Worm (Caenorhabditis elegans) whole organism, early embryonic: ENCODE data around the gene srw-123.

Experiments
- B0310.2 ChIP-seq: sonication (generic microtip); optimal IDR thresholded peaks from 2 replicates; lab custom pipeline; 2016; ENCODE audit warnings: mild to moderate bottlenecking, missing genetic modification characterization, missing compliant biosample characterization
- F13C5.2 ChIP-seq: sonication (generic microtip); optimal IDR thresholded peaks from 2 replicates; lab custom pipeline; 2017; ENCODE audit warnings: mild to moderate bottlenecking, missing genetic modification characterization, inconsistent platforms, missing compliant biosample characterization
- aly-1 ChIP-seq: sonication (generic microtip); optimal IDR thresholded peaks from 2 replicates; lab custom pipeline; 2016; ENCODE audit warnings: missing genetic modification characterization, missing compliant biosample characterization
- ama-1 ChIP-seq: fragments of 150-350 bp; optimal IDR thresholded peaks from 2 replicates; lab custom pipeline; 2014
- ceh-13 ChIP-seq: fragments of 200-800 bp; sonication (Bioruptor generic); optimal IDR thresholded peaks from 2 replicates; lab custom pipeline; 2018; ENCODE audit warnings: mild to moderate bottlenecking, missing genetic modification characterization, missing compliant biosample characterization
- ceh-36 ChIP-seq: sonication (generic microtip); optimal IDR thresholded peaks from 2 replicates; lab custom pipeline; 2016; ENCODE audit warnings: missing genetic modification characterization, inconsistent platforms, missing compliant biosample characterization
- ets-7 ChIP-seq: sonication (generic microtip); optimal IDR thresholded peaks from 2 replicates; lab custom pipeline; 2016; ENCODE audit warnings: missing genotype, missing genetic modification characterization, missing compliant biosample characterization
- flt-1 ChIP-seq: fragments of 200-800 bp; sonication (Bioruptor generic); IDR thresholded peaks from 2 replicates; pipeline ENCODE4 v1.3.6; 2022; ENCODE audit warnings: missing genetic modification characterization, missing compliant biosample characterization
- hmbx-1 ChIP-seq: sonication (generic microtip); optimal IDR thresholded peaks from 2 replicates; lab custom pipeline; 2016; ENCODE audit warnings: mild to moderate bottlenecking, missing genetic modification characterization, missing compliant biosample characterization
- hmg-4 ChIP-seq: fragments of 200-800 bp; sonication (Bioruptor generic); optimal IDR thresholded peaks from 2 replicates; lab custom pipeline; 2018; ENCODE audit warnings: mild to moderate bottlenecking, missing genetic modification characterization, missing compliant biosample characterization
- hnd-1 ChIP-seq: sonication (generic microtip); optimal IDR thresholded peaks from 2 replicates; lab custom pipeline; 2016; ENCODE audit warnings: missing genetic modification characterization, missing compliant biosample characterization
- pes-1 ChIP-seq: fragments of 200-800 bp; sonication (Bioruptor generic); IDR thresholded peaks from 2 replicates; pipeline ENCODE4 v1.3.6; 2022; ENCODE audit warnings: missing genetic modification reagents, missing genetic modification characterization, missing compliant biosample characterization
- scrt-1 ChIP-seq: fragments of 200-800 bp; sonication (Bioruptor generic); IDR thresholded peaks from 2 replicates; pipeline ENCODE4 v1.3.6; 2022; ENCODE audit warnings: missing genetic modification characterization, missing compliant biosample characterization
- sea-1 ChIP-seq: fragments of 200-800 bp; sonication (Bioruptor generic); conservative IDR thresholded peaks from 2 replicates; pipeline ENCODE4 v1.3.6; 2022; ENCODE audit warnings: missing genetic modification characterization, missing compliant biosample characterization
- tbx-11 ChIP-seq: fragments of 200-800 bp; sonication (Bioruptor generic); IDR thresholded peaks from 2 replicates; pipeline ENCODE4 v1.3.6; 2022; ENCODE audit warnings: missing genetic modification characterization, missing compliant biosample characterization
- tbx-37 ChIP-seq: fragments of 200-800 bp; sonication (Bioruptor generic); conservative IDR thresholded peaks from 2 replicates; pipeline ENCODE4 v1.3.6; 2022; ENCODE audit warnings: missing genetic modification reagents, missing genetic modification characterization, missing compliant biosample characterization
- tra-4 ChIP-seq: sonication (generic microtip); optimal IDR thresholded peaks from 2 replicates; lab custom pipeline; 2017; ENCODE audit warnings: missing genetic modification characterization, missing compliant biosample characterization

Gene srw-123

DNA sequence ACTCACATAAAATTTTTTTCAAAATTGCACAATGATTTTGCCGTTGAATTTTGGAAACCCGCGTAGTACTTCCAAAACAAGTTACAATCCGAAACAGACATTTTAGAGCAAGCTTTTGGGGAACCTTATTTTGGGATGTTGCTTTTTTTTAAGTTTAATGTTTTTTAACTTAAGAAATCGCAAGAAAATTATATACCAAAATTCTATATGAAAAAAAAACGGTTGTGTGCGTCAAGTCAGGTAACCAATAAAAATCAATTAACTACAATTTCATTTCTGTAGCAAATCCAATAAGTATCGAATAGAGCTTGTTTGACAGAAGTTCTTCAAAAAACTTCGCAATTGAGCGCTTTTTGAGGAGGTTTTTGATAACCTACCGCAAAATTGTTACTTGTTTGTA lies 8.2 kb upstream of the srw-123 start, which contains the start of gene srw-117:
Gene srw-117, minus strand, starts transcription at position 101 of the 400 bp plus-strand sequence.
- TF ChIP-seq scrt-1 (GFP tag; lab: Robert Waterston, UW) (no peak), ama-1 (lab: Kevin White, UChicago) (no peak), B0310.2 (tag; lab: Kevin White, UChicago) (no peak), ets-7 (tag; lab: Kevin White, UChicago) (no peak), tra-4 (no peak), hmg-4 (GFP tag; lab: Kevin White, UChicago) (no peak), ceh-13 (GFP tag; lab: Kevin White, UChicago) (no peak), sea-1 (GFP tag; lab: Robert Waterston, UW) (no peak), flt-1 (GFP tag; lab: Robert Waterston, UW) (no peak), aly-1 (tag; lab: Kevin White, UChicago) (no peak)

- TF ChIP-seq B0310.2 (tag; lab: Kevin White, UChicago) (no peak), ets-7 (tag; lab: Kevin White, UChicago) (no peak), scrt-1 (GFP tag; lab: Robert Waterston, UW) (no peak), hmg-4 (GFP tag; lab: Kevin White, UChicago) (no peak), flt-1 (GFP tag; lab: Robert Waterston, UW) (no peak), tra-4 (no peak), sea-1 (GFP tag; lab: Robert Waterston, UW) (no peak), ceh-13 (GFP tag; lab: Kevin White, UChicago) (no peak), tbx-37 (GFP tag; lab: Robert Waterston, UW) (no peak), tbx-11 (GFP tag; lab: Robert Waterston, UW) (no peak), hmbx-1 (tag; lab: Kevin White, UChicago) (no peak), aly-1 (tag; lab: Kevin White, UChicago) (no peak), F13C5.2 (tag; lab: Kevin White, UChicago) (no peak), ceh-36 (tag; lab: Kevin White, UChicago) (no peak), pes-1 (no peak), ama-1 (lab: Kevin White, UChicago) (no peak), hnd-1 (no peak)
Observed at ce11 chrV:2979978-2980377, 4.8 kb upstream of the srw-123 start, which contains the start of gene srw-118. TSS of gene srw-118 (minus strand) at chrV:2980078.

ce11 chrV:2976287-2976686 lies 1.1 kb upstream of the srw-123 start, which contains the start of gene srw-124:
TSS of gene srw-124 (plus strand) at chrV:2976587.
- TF ChIP-seq hmg-4 (GFP tag; lab: Kevin White, UChicago) (no peak), B0310.2 (tag; lab: Kevin White, UChicago) (no peak), tbx-37 (GFP tag; lab: Robert Waterston, UW) (no peak), ceh-13 (GFP tag; lab: Kevin White, UChicago) (no peak), scrt-1 (GFP tag; lab: Robert Waterston, UW) (no peak), tra-4 (no peak)

DNA sequence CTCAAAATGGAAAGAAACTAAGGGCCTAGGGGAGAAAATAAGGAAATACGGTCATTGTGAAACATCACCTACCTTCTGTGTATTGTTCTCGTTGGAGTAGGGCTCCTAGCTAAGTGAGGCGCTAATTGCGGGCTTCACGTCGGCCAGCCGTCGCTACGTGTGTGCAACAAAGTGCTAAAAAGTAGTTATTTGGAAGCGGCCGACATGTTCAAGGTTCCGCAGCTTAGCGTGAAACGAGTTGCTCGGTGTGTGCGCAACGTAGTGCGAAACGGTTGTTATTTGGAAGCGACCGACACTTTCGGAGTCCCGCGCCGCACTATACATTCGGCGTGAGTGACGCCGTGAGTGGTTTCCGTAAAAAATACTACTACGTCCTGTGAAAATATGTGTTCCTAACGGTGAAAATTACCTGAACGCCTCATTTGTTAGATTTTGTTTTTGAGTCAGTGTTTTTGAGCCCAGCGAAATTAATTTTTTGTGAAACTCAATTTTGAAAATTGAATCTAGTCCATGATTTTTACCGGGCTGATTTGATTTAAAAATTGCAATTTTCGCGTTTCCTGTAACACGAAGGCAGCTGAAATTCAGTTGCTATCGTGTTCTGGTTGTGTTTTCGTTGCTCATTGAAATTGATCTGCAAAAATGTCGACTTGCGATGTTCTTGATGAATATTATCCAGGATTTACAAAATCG lies 3.7 kb downstream of the srw-123 start, which contains the start of gene srw-129:
Gene srw-129, plus strand, starts transcription at position 643 of the 693 bp plus-strand sequence.
- TF ChIP-seq sea-1 (GFP tag; lab: Robert Waterston, UW) (no peak), tbx-37 (GFP tag; lab: Robert Waterston, UW) (no peak), flt-1 (GFP tag; lab: Robert Waterston, UW) (no peak), hmg-4 (GFP tag; lab: Kevin White, UChicago) (no peak), scrt-1 (GFP tag; lab: Robert Waterston, UW) (no peak)

DNA sequence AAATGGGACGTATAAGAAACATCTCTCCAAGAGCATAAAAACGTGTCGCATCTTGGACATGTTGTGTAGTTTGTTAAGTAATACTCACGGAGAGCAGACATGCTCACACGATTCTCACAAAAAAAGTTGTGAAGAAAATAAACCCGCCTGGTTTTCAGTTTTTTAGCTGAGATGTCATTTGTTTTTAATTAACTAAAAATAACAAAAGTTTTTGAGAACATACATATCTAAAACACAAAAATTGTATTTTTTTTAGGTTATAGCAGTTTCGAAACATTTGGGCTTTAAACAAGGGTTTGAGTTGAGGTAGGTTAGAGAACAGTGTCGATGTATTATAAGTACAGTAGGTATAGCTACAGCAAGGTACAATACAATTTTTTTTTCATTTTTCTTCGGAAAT lies 10.4 kb downstream of the srw-123 start, which contains the start of gene srh-88:
Gene srh-88, minus strand, starts transcription at position 101 of the 400 bp plus-strand sequence.
- TF ChIP-seq aly-1 (tag; lab: Kevin White, UChicago) (no peak), hmg-4 (GFP tag; lab: Kevin White, UChicago) (no peak), ama-1 (lab: Kevin White, UChicago) (no peak), tra-4 (no peak), scrt-1 (GFP tag; lab: Robert Waterston, UW) (no peak), hnd-1 (no peak)

DNA sequence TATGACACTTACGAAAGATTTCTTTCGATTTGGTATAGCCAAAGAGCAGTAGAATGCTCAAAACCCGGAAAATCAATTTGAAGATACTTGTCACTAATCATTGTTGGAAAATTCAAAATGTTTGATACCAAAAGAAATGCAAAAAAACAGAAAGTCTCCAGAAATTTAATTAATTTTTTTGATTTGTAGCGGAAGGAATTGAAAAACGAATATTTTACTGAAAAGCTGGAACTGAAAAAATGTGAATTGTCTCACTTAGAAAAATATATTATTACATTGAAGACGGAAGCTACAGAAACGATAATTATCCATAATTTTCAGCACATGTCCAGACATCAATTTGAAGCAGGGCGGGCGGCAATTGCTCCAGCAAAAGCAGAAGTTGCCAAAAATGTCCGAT lies 12.2 kb downstream of the srw-123 start, which contains the start of gene srw-138:
Gene srw-138, minus strand, starts transcription at position 101 of the 400 bp plus-strand sequence.
- TF ChIP-seq ceh-13 (GFP tag; lab: Kevin White, UChicago), result no peak
- TF ChIP-seq pes-1, result no peak
- TF ChIP-seq hmbx-1 (tag; lab: Kevin White, UChicago), result no peak
- no peak for TF ChIP-seq aly-1 (tag; lab: Kevin White, UChicago)
- no peak for TF ChIP-seq ama-1 (lab: Kevin White, UChicago)
- TF ChIP-seq ceh-36 (tag; lab: Kevin White, UChicago), result no peak
- no peak for TF ChIP-seq tra-4
- no peak for TF ChIP-seq flt-1 (GFP tag; lab: Robert Waterston, UW)
- no peak for TF ChIP-seq sea-1 (GFP tag; lab: Robert Waterston, UW)
- TF ChIP-seq ets-7 (tag; lab: Kevin White, UChicago), result no peak
- TF ChIP-seq tbx-37 (GFP tag; lab: Robert Waterston, UW), result no peak
- no peak for TF ChIP-seq scrt-1 (GFP tag; lab: Robert Waterston, UW)
- TF ChIP-seq F13C5.2 (tag; lab: Kevin White, UChicago), result no peak
- no peak for TF ChIP-seq hmg-4 (GFP tag; lab: Kevin White, UChicago)

DNA sequence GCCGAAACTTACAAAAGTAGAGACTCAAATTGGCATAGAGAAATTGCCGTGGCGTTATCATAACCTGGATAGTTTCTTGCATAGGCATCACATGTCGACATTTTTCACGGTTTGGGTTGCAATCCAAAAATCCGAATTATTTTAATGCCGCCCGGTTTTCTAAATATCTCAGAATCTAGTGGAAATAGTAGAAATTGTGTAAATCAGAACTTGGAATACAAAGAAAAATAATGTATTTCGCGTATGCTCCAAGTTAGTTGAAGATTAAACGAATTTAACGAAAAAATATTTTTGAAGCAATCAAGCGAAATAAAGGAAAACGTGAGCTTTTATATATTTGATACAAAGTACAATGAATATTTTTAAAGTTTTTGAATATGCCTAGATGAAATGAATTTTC lies 14.3 kb downstream of the srw-123 start, which contains the start of gene srw-144:
Gene srw-144, minus strand, starts transcription at position 101 of the 400 bp plus-strand sequence.
- TF ChIP-seq ceh-36 (tag; lab: Kevin White, UChicago), result no peak
- no peak for TF ChIP-seq aly-1 (tag; lab: Kevin White, UChicago)
- TF ChIP-seq flt-1 (GFP tag; lab: Robert Waterston, UW), result no peak
- no peak for TF ChIP-seq sea-1 (GFP tag; lab: Robert Waterston, UW)
- TF ChIP-seq scrt-1 (GFP tag; lab: Robert Waterston, UW), result no peak
- no peak for TF ChIP-seq hmg-4 (GFP tag; lab: Kevin White, UChicago)
- no peak for TF ChIP-seq B0310.2 (tag; lab: Kevin White, UChicago)
- no peak for TF ChIP-seq tra-4
- no peak for TF ChIP-seq hnd-1
- no peak for TF ChIP-seq ama-1 (lab: Kevin White, UChicago)
- no peak for TF ChIP-seq ets-7 (tag; lab: Kevin White, UChicago)
- TF ChIP-seq tbx-37 (GFP tag; lab: Robert Waterston, UW), result no peak
- no peak for TF ChIP-seq F13C5.2 (tag; lab: Kevin White, UChicago)
- no peak for TF ChIP-seq pes-1
- TF ChIP-seq tbx-11 (GFP tag; lab: Robert Waterston, UW), result no peak
